Fruit fly (Drosophila melanogaster): ENCODE data around the gene RpL17.
A peak's percentile ranks its signal among the peaks of the same experiment; 100 is the strongest.

RpL17 gene

DNA sequence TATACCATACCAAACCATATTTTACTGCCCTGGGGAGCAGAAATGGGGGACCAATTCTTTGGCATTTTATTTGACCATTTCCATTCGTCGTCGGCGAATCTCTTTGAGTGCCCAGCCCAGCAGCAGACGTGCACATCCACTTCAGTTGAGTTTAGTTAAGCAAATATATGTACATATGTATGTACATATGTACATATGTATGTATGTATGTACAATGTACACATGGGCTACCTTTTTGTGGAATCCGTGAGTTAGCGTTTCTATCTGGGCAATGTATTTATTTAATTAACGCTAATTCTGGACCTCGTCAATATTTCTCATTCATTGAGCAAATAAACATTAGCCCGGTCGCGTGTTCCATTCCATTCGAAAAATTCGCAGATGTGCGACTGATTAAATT is 24.1 kb downstream of the RpL17 start (continued):
- peak; percentile 47 for TF ChIP-seq CG6813 (GFP tag; optimal IDR thresholded peaks at IDR 0.05)
- TF ChIP-seq Drgx (GFP tag; IDR thresholded peaks at IDR 0.05) = no peak
- no peak for TF ChIP-seq hth (optimal IDR thresholded peaks at IDR 0.05)
- no peak for TF ChIP-seq H15 (GFP tag; IDR thresholded peaks at IDR 0.05)
- TF ChIP-seq tio (GFP tag; optimal IDR thresholded peaks at IDR 0.05) = no peak
- no peak for TF ChIP-seq slbo (GFP tag; IDR thresholded peaks at IDR 0.05)
- TF ChIP-seq CG3281 (GFP tag; optimal IDR thresholded peaks at IDR 0.05) = peak; percentile 41
- TF ChIP-seq CG17568 (GFP tag; optimal IDR thresholded peaks at IDR 0.05) = peak; percentile 24
- peak; percentile 46 for TF ChIP-seq CG11247 (GFP tag; IDR thresholded peaks at IDR 0.05)
- TF ChIP-seq CG1647 (GFP tag; optimal IDR thresholded peaks at IDR 0.05) = no peak
- peak; percentile 46 for TF ChIP-seq lab (GFP tag; optimal IDR thresholded peaks at IDR 0.05)
- TF ChIP-seq jigr1 (GFP tag; IDR thresholded peaks at IDR 0.05) = no peak
- no peak for TF ChIP-seq sqz (GFP tag; optimal IDR thresholded peaks at IDR 0.05)
- peak; percentile 40 for TF ChIP-seq CG18599 (GFP tag; optimal IDR thresholded peaks at IDR 0.05)
- TF ChIP-seq zfh1 (GFP tag; IDR thresholded peaks at IDR 0.05) = 0 out of 3 replicates have a peak, but pooled peaks have one; percentile 33
- TF ChIP-seq CG9727 (GFP tag; optimal IDR thresholded peaks at IDR 0.05) = peak; percentile 13
- TF ChIP-seq Hmr (GFP tag; optimal IDR thresholded peaks at IDR 0.05) = peak; percentile 34
- no peak for TF ChIP-seq seq (GFP tag; IDR thresholded peaks at IDR 0.05)
- no peak for TF ChIP-seq ro (GFP tag; IDR thresholded peaks at IDR 0.05)
- no peak for TF ChIP-seq lov (optimal IDR thresholded peaks at IDR 0.05)
- TF ChIP-seq lov (GFP tag; IDR thresholded peaks at IDR 0.05) = no peak
- TF ChIP-seq mam (GFP tag; optimal IDR thresholded peaks at IDR 0.05) = no peak
- no peak for TF ChIP-seq CG3995 (GFP tag; optimal IDR thresholded peaks at IDR 0.05)
- no peak for TF ChIP-seq usp (GFP tag; optimal IDR thresholded peaks at IDR 0.05)
- no peak for TF ChIP-seq gt (GFP tag; IDR thresholded peaks at IDR 0.05)
- TF ChIP-seq Fer2 (tag; optimal IDR thresholded peaks at IDR 0.05) = no peak
- TF ChIP-seq CG12769 (tag; optimal IDR thresholded peaks at IDR 0.05) = peak; percentile 7
- TF ChIP-seq grn (GFP tag; optimal IDR thresholded peaks at IDR 0.05) = no peak
- no peak for TF ChIP-seq CG14965 (GFP tag; optimal IDR thresholded peaks at IDR 0.05; ENCODE audit: borderline replicate concordance)
- TF ChIP-seq gce (GFP tag; IDR thresholded peaks at IDR 0.05) = peak; percentile 61; the same call in 1 of the 3 replicates
- no peak for TF ChIP-seq Sry-δ (GFP tag; optimal IDR thresholded peaks at IDR 0.05)
- no peak for TF ChIP-seq CG1792 (GFP tag; optimal IDR thresholded peaks at IDR 0.05)
- no peak for TF ChIP-seq fu2 (GFP tag; optimal IDR thresholded peaks at IDR 0.05)
- 0 out of 2 replicates have a peak, but pooled peaks have one; percentile 22 for TF ChIP-seq Xrp1 (GFP tag; IDR thresholded peaks at IDR 0.05)
- TF ChIP-seq Nf-YB (GFP tag; optimal IDR thresholded peaks at IDR 0.05) = no peak
- no peak for TF ChIP-seq Jarid2 (GFP tag; optimal IDR thresholded peaks at IDR 0.05)
- TF ChIP-seq tgo (GFP tag; IDR thresholded peaks at IDR 0.05) = no peak
- TF ChIP-seq dmrt99B (tag; optimal IDR thresholded peaks at IDR 0.05) = peak; percentile 11
- TF ChIP-seq MTF-1 (GFP tag; optimal IDR thresholded peaks at IDR 0.05; ENCODE audit: borderline replicate concordance) = peak; percentile 2
- TF ChIP-seq CG14050 (GFP tag; IDR thresholded peaks at IDR 0.05) = no peak
- no peak for TF ChIP-seq CG16779 (GFP tag; IDR thresholded peaks at IDR 0.05)
- no peak for TF ChIP-seq Elba2 (GFP tag; optimal IDR thresholded peaks at IDR 0.05)
- TF ChIP-seq D19A (tag; optimal IDR thresholded peaks at IDR 0.05) = no peak
- TF ChIP-seq CG12219 (GFP tag; optimal IDR thresholded peaks at IDR 0.05) = no peak
- peak; percentile 31 for TF ChIP-seq pfk (GFP tag; optimal IDR thresholded peaks at IDR 0.05)
- TF ChIP-seq abd-A (tag; optimal IDR thresholded peaks at IDR 0.05) = no peak
- TF ChIP-seq Ets65A (GFP tag) = no peak
- no peak for TF ChIP-seq NfI (GFP tag; optimal IDR thresholded peaks at IDR 0.05)
- no peak for TF ChIP-seq CG34376 (GFP tag; optimal IDR thresholded peaks at IDR 0.05)
- no peak for TF ChIP-seq CG11560 (tag; IDR thresholded peaks at IDR 0.05)
- TF ChIP-seq tll (GFP tag; optimal IDR thresholded peaks at IDR 0.05) = no peak
- TF ChIP-seq Hand (GFP tag; optimal IDR thresholded peaks at IDR 0.05) = no peak

Measured in whole organism, embryonic.